Worm (Caenorhabditis elegans) whole organism, late embryonic: ENCODE data around the gene ugt-20.

Experiments used
- C38D4.7 ChIP-seq: fragments of 200-800 bp; sonication (Bioruptor generic); optimal IDR thresholded peaks from 2 replicates; lab custom pipeline; 2018; ENCODE audit warnings: mild to moderate bottlenecking, missing genetic modification characterization, moderate library complexity, missing compliant biosample characterization
- ceh-6 ChIP-seq: fragments of 200-800 bp; sonication (Bioruptor generic); optimal IDR thresholded peaks from 2 replicates; lab custom pipeline; 2018; ENCODE audit warnings: mild to moderate bottlenecking, missing genetic modification characterization, missing compliant biosample characterization
- dmd-4 ChIP-seq: sonication (generic microtip); optimal IDR thresholded peaks from 2 replicates; lab custom pipeline; 2016; ENCODE audit warnings: borderline replicate concordance, missing genetic modification characterization, missing compliant biosample characterization
- fkh-6 ChIP-seq: sonication (generic microtip); optimal IDR thresholded peaks from 2 replicates; lab custom pipeline; 2016; ENCODE audit warnings: missing genetic modification characterization, missing compliant biosample characterization
- hlh-8 ChIP-seq: sonication (generic microtip); optimal IDR thresholded peaks from 2 replicates; lab custom pipeline; 2016; ENCODE audit warnings: missing genotype, missing genetic modification characterization, missing compliant biosample characterization
- pat-9 ChIP-seq: fragments of 200-800 bp; sonication (Bioruptor generic); optimal IDR thresholded peaks from 2 replicates; lab custom pipeline; 2018; ENCODE audit warnings: mild to moderate bottlenecking, missing genetic modification characterization, moderate library complexity, missing compliant biosample characterization
- unc-42 ChIP-seq: sonication (generic microtip); optimal IDR thresholded peaks from 2 replicates; lab custom pipeline; 2016; ENCODE audit warnings: missing genotype, missing genetic modification characterization, missing compliant biosample characterization
- unc-55 ChIP-seq: sonication (generic microtip); optimal IDR thresholded peaks from 2 replicates; lab custom pipeline; 2017; ENCODE audit warnings: missing biosample characterization, missing genetic modification reagents, missing genetic modification characterization

ce11 chrIV:6094315-6094606, 10.9 kb upstream of the ugt-20 start:
- TF ChIP-seq dmd-4 (tag; lab: Kevin White, UChicago) (no peak), hlh-8 (tag; lab: Kevin White, UChicago) (no peak), fkh-6 (tag; lab: Kevin White, UChicago) (no peak), unc-42 (tag; lab: Kevin White, UChicago) (no peak), C38D4.7 (no peak), ceh-6 (GFP tag; lab: Kevin White, UChicago) (no peak), pat-9 (tag; lab: Kevin White, UChicago) (no peak), unc-55 (GFP tag; lab: Kevin White, UChicago) (no peak)
